Fruit fly (Drosophila melanogaster): ENCODE results near the gene geko.

- TF ChIP-seq eg (GFP tag; IDR thresholded peaks at IDR 0.05) (no peak), fd85E (GFP tag; optimal IDR thresholded peaks at IDR 0.05) (no peak)
Measured at dm6 chr3L:18163127-18163526, 23.9 kb downstream of the geko start.

All from whole organism, prepupa.